Worm (Caenorhabditis elegans) whole organism, L1 larva: ENCODE results near the gene arl-8.
"Not testable (repeated sequence)": the region's sequence is repeated elsewhere in the genome, so short reads cannot be mapped to it uniquely, and the experiment has no call there.

Experiments
- C04F5.9 ChIP-seq: sonication (generic microtip); optimal IDR thresholded peaks from 2 replicates; lab custom pipeline; 2016; ENCODE audit warnings: missing genetic modification characterization, missing compliant biosample characterization
- C16A3.4 ChIP-seq: fragments of 150-350 bp; optimal IDR thresholded peaks from 2 replicates; lab custom pipeline; 2014; ENCODE audit warnings: missing biosample characterization, missing genetic modification characterization
- C34B4.2 ChIP-seq: sonication (generic microtip); optimal IDR thresholded peaks from 2 replicates; lab custom pipeline; 2017; ENCODE audit warnings: mild to moderate bottlenecking, missing genetic modification characterization, missing compliant biosample characterization
- F16B12.6 ChIP-seq: fragments of 150-350 bp; optimal IDR thresholded peaks from 2 replicates; lab custom pipeline; 2014; ENCODE audit warnings: missing biosample characterization, missing genetic modification characterization
- Y116A8C.19 ChIP-seq: sonication (generic microtip); optimal IDR thresholded peaks from 2 replicates; lab custom pipeline; 2016; ENCODE audit warnings: missing compliant biosample characterization, missing genetic modification characterization, borderline replicate concordance
- aly-2 ChIP-seq: fragments of 150-350 bp; optimal IDR thresholded peaks from 2 replicates; lab custom pipeline; 2014; ENCODE audit warnings: missing biosample characterization, missing genetic modification characterization
- ama-1 ChIP-seq: fragments of 150-350 bp; optimal IDR thresholded peaks from 2 replicates; lab custom pipeline; 2014
- blmp-1 ChIP-seq: fragments of 150-350 bp; optimal IDR thresholded peaks from 2 replicates; lab custom pipeline; 2014; ENCODE audit warnings: missing biosample characterization, missing genetic modification characterization
- ceh-90 ChIP-seq: sonication (generic microtip); optimal IDR thresholded peaks from 2 replicates; lab custom pipeline; 2016; ENCODE audit warnings: missing genetic modification characterization, missing compliant biosample characterization
- ces-1 ChIP-seq: fragments of 150-350 bp; optimal IDR thresholded peaks from 2 replicates; lab custom pipeline; 2014; ENCODE audit warnings: missing biosample characterization, missing genetic modification reagents, missing genetic modification characterization
- dpl-1 ChIP-seq, 3 experiments: fragments of 150-350 bp in 2 of 3; sonication (generic microtip) in 1 of 3; optimal IDR thresholded peaks; 2 replicates each; lab custom pipeline; 2014 to 2017; ENCODE audit warnings: missing biosample characterization in 3 of 3, missing genetic modification characterization in 3 of 3, missing genetic modification reagents in 3 of 3
- efl-1 ChIP-seq, 4 experiments: fragments of 150-350 bp; optimal IDR thresholded peaks in 3 of 4; peaks in 1 of 4; 1 replicate in 1 of 4; 2 replicates in 3 of 4; lab custom pipeline; 2014; ENCODE audit warnings: missing biosample characterization in 2 of 4, missing genetic modification characterization in 2 of 4, missing genetic modification reagents in 2 of 4
- efl-3 ChIP-seq: fragments of 200-800 bp; sonication (Bioruptor generic); optimal IDR thresholded peaks from 2 replicates; lab custom pipeline; 2018; ENCODE audit warnings: mild to moderate bottlenecking, missing genetic modification characterization, missing compliant biosample characterization
- egl-13 ChIP-seq: sonication (generic microtip); optimal IDR thresholded peaks from 2 replicates; lab custom pipeline; 2016; ENCODE audit warnings: missing genotype, missing genetic modification reagents, missing genetic modification characterization, missing compliant biosample characterization
- elt-2 ChIP-seq: sonication (generic microtip); optimal IDR thresholded peaks from 2 replicates; lab custom pipeline; 2016; ENCODE audit warnings: missing genetic modification characterization, mild to moderate bottlenecking, inconsistent platforms, missing compliant biosample characterization, missing genetic modification reagents
- elt-3 ChIP-seq, 6 experiments: fragments of 150-350 bp in 1 of 6; sonication (generic microtip); optimal IDR thresholded peaks; 2 replicates each; lab custom pipeline; 2017 to 2018; ENCODE audit warnings: missing biosample characterization in 6 of 6, missing genetic modification characterization in 6 of 6, inconsistent platforms in 1 of 6
- fkh-8 ChIP-seq: sonication (generic microtip); optimal IDR thresholded peaks from 2 replicates; lab custom pipeline; 2016; ENCODE audit warnings: mild to moderate bottlenecking, missing genetic modification characterization, missing compliant biosample characterization
- jun-1 ChIP-seq: fragments of 150-350 bp; optimal IDR thresholded peaks from 2 replicates; lab custom pipeline; 2014; ENCODE audit warnings: missing biosample characterization, missing genetic modification reagents, missing genetic modification characterization
- lin-13 ChIP-seq: fragments of 150-350 bp; optimal IDR thresholded peaks from 2 replicates; lab custom pipeline; 2014; ENCODE audit warnings: missing biosample characterization, missing genetic modification reagents, missing genetic modification characterization
- lin-14 ChIP-seq: fragments of 200-800 bp; sonication (Bioruptor generic); optimal IDR thresholded peaks from 2 replicates; lab custom pipeline; 2018; ENCODE audit warnings: mild to moderate bottlenecking, missing genetic modification characterization, moderate library complexity, missing compliant biosample characterization
- lir-3 ChIP-seq: sonication (generic microtip); optimal IDR thresholded peaks from 2 replicates; lab custom pipeline; 2016; ENCODE audit warnings: mild to moderate bottlenecking, missing genetic modification characterization, moderate library complexity, missing compliant biosample characterization; ENCODE audit not compliant: poor library complexity
- lsy-2 ChIP-seq, 2 experiments: fragments of 150-350 bp; optimal IDR thresholded peaks; 2 replicates each; lab custom pipeline; 2014; ENCODE audit warnings: missing biosample characterization in 2 of 2, missing genetic modification characterization in 2 of 2
- mdl-1 ChIP-seq, 2 experiments: fragments of 150-350 bp; optimal IDR thresholded peaks; 2 replicates each; lab custom pipeline; 2014 to 2017; ENCODE audit warnings: missing biosample characterization in 2 of 2, missing genetic modification characterization in 2 of 2, inconsistent platforms in 1 of 2
- mep-1 ChIP-seq: fragments of 150-350 bp; optimal IDR thresholded peaks from 2 replicates; lab custom pipeline; 2014; ENCODE audit warnings: missing biosample characterization, missing genetic modification characterization
- nhr-11 ChIP-seq: fragments of 150-350 bp; optimal IDR thresholded peaks from 2 replicates; lab custom pipeline; 2014; ENCODE audit warnings: missing biosample characterization, missing genetic modification characterization
- nhr-19 ChIP-seq: fragments of 200-800 bp; sonication (Bioruptor generic); conservative IDR thresholded peaks from 2 replicates; pipeline ENCODE4 v1.3.6; 2022; ENCODE audit warnings: missing genetic modification characterization, missing compliant biosample characterization
- nhr-20 ChIP-seq: sonication (generic microtip); optimal IDR thresholded peaks from 2 replicates; lab custom pipeline; 2016; ENCODE audit warnings: mild to moderate bottlenecking, missing genetic modification characterization, missing compliant biosample characterization
- nhr-71 ChIP-seq: sonication (generic microtip); optimal IDR thresholded peaks from 2 replicates; lab custom pipeline; 2016; ENCODE audit warnings: mild to moderate bottlenecking, missing genetic modification characterization, moderate library complexity, missing compliant biosample characterization
- nhr-76 ChIP-seq: sonication (generic microtip); optimal IDR thresholded peaks from 2 replicates; lab custom pipeline; 2017; ENCODE audit warnings: missing biosample characterization, missing genetic modification characterization
- nhr-90 ChIP-seq: sonication (generic microtip); optimal IDR thresholded peaks from 2 replicates; lab custom pipeline; 2016; ENCODE audit warnings: mild to moderate bottlenecking, missing genetic modification characterization, missing compliant biosample characterization; ENCODE audit not compliant: poor library complexity
- pag-3 ChIP-seq: sonication (generic microtip); optimal IDR thresholded peaks from 2 replicates; lab custom pipeline; 2017; ENCODE audit warnings: missing genetic modification characterization, mild to moderate bottlenecking, missing compliant biosample characterization, antibody characterized with exemption, borderline replicate concordance; ENCODE audit not compliant: insufficient read depth
- rnt-1 ChIP-seq: sonication (generic microtip); optimal IDR thresholded peaks from 2 replicates; lab custom pipeline; 2016; ENCODE audit warnings: mild to moderate bottlenecking, missing genetic modification characterization, moderate library complexity, missing compliant biosample characterization
- skn-1 ChIP-seq: fragments of 150-350 bp; optimal IDR thresholded peaks from 2 replicates; lab custom pipeline; 2014; ENCODE audit warnings: missing biosample characterization, missing genetic modification characterization
- snu-23 ChIP-seq: sonication (generic microtip); optimal IDR thresholded peaks from 2 replicates; lab custom pipeline; 2016; ENCODE audit warnings: missing genetic modification characterization, missing compliant biosample characterization
- swsn-7 ChIP-seq: sonication (generic microtip); optimal IDR thresholded peaks from 2 replicates; lab custom pipeline; 2016; ENCODE audit warnings: missing genetic modification characterization, missing compliant biosample characterization
- tbx-2 ChIP-seq: sonication (generic microtip); optimal IDR thresholded peaks from 2 replicates; lab custom pipeline; 2016; ENCODE audit warnings: missing genetic modification characterization, missing compliant biosample characterization
- xbp-1 ChIP-seq: sonication (generic microtip); optimal IDR thresholded peaks from 2 replicates; lab custom pipeline; 2016; ENCODE audit warnings: missing genetic modification characterization, missing compliant biosample characterization
- zip-4 ChIP-seq: fragments of 200-800 bp; sonication (Bioruptor generic); optimal IDR thresholded peaks from 2 replicates; lab custom pipeline; 2018; ENCODE audit warnings: mild to moderate bottlenecking, missing genetic modification characterization, moderate library complexity, missing compliant biosample characterization

Gene arl-8

DNA sequence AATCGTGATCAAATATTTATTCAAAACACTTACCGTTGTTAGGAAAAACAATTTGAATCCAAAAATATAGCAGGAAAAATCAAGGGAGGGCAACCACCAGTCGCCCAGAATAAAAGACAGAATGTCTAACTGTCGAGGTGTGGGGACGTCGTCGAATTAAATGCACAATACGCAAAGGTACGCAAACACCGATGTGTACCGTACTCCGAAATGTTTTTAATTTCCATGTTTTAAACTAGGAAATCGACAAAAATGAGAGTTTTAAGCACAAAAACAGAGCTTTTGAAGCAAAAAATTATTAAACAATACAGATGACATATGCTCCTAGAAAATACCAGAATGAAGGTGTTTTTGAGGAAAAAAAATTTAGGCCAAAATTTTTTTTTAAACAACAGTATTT lies 23.5 kb upstream of the arl-8 start, which contains the start of gene Y57G11C.51:
Y57G11C.51 (minus strand) TSS at position 101 of the 400 bp plus-strand sequence.
- not testable (repeated sequence) for TF ChIP-seq nhr-11 (tag; lab: Kevin White, UChicago); lin-13 (GFP tag; lab: Kevin White, UChicago); efl-3

DNA sequence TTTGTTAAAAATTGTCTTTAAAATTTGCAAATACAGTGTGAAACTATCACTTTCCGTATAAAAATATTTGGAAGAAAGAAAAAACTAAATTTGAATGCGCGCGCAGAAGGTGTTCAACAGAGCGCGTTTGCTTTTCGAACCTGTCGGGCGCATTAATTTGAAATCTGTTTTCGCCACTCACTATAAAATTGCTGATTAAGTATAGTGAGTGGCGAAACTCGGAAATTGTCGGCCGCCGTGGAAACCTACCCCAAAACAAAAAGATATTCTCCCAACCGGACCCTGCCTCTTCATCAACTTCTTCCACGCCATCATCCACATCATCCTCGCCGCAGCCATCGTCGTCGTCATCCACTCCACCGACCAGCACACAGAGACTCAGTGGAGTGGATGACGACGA lies 17.4 kb upstream of the arl-8 start:
- TF ChIP-seq efl-1 (optimal IDR thresholded peaks at IDR 0.05; lab: Kevin White, UChicago) (peak in 1 of 2 experiments; percentile 29), efl-1 (GFP tag; optimal IDR thresholded peaks at IDR 0.05 in 1 of 2; lab: Kevin White, UChicago) (peak in 1 of 2 experiments; percentile 8)

DNA sequence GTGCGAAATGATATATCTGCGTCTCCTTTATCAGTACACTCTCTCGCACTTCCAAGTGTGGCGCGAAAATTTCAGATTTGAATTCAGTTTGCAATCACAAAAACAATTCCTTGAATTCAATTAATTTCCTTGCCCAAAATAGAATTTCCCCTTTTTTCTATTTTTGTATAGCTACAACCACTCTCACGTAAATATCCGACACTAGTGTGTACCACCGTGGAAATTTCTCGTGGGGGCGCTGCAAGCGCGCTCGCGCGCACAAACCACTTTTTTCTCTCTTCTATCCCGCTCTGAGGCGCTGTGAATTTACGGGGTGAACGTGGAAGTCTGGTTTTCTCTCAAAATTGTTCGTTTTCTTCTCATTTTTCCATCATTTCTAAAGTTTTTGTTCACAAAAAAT lies 16.4 kb upstream of the arl-8 start, which contains the start of gene Y57G11C.8:
Y57G11C.8 (plus strand) TSS at position 301 of the 400 bp plus-strand sequence.
- no peak for TF ChIP-seq efl-3
- no peak for TF ChIP-seq nhr-19 (GFP tag; lab: Robert Waterston, UW)
- TF ChIP-seq aly-2, result no peak
- TF ChIP-seq nhr-71, result no peak
- TF ChIP-seq xbp-1 (tag; lab: Kevin White, UChicago), result no peak
- no peak for TF ChIP-seq ces-1
- no peak for TF ChIP-seq lir-3 (tag; lab: Kevin White, UChicago)
- no peak for TF ChIP-seq pag-3 (tag; lab: Kevin White, UChicago)
- no peak for TF ChIP-seq C04F5.9

DNA sequence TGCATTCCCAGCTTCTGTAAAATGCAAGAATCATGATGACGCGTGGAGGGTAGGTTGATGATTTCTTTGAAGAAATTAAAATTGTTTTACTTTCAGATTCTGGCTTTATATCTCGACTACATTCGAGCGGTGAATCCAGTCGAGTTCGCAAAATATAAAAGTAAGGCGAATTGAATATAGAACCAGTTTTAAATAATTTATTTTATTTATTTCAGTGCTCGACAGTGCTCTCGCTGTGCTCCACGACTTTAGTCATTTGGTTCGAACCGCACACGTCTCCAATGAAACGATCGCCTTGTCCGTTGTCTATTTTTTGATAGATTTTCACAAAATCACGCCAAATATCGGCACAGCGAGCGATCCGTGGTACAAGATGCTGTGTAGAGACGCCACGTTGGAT lies 15.7 kb upstream of the arl-8 start, which contains the start of gene Y57G11C.1130:
Y57G11C.1130 (plus strand) TSS at position 301 of the 400 bp plus-strand sequence.
- TF ChIP-seq swsn-7 (tag; lab: Kevin White, UChicago), result no peak
- TF ChIP-seq zip-4 (GFP tag; lab: Kevin White, UChicago), result no peak
- TF ChIP-seq xbp-1 (tag; lab: Kevin White, UChicago), result no peak

DNA sequence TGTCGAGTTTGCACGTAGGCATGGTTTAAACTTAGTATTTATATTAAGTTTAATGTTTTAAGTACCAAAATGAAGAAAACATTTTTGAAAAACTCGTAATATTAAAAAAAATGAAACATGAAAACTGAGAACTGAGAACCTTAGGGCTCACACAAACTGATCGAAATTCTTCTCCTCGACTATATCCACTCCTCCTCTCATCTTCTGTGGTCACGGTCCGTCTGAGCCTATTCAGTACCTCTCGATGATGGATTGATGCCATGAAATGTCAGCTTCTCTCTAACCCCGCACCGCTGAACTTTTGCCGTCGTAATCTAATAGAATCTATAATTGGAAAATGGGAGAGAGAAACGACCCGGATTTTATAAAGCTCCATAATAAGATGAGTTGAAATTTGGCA lies 13.5 kb upstream of the arl-8 start, which contains the start of gene nlp-56:
nlp-56 (minus strand) TSS at position 257 of the 400 bp plus-strand sequence.
- no peak for TF ChIP-seq elt-3 (tag; optimal IDR thresholded peaks at IDR 0.05; lab: Kevin White, UChicago)
- no peak for TF ChIP-seq F16B12.6 (tag; lab: Kevin White, UChicago)
- no peak for TF ChIP-seq skn-1 (tag; lab: Kevin White, UChicago)
- TF ChIP-seq fkh-8 (tag; lab: Kevin White, UChicago), result no peak

DNA sequence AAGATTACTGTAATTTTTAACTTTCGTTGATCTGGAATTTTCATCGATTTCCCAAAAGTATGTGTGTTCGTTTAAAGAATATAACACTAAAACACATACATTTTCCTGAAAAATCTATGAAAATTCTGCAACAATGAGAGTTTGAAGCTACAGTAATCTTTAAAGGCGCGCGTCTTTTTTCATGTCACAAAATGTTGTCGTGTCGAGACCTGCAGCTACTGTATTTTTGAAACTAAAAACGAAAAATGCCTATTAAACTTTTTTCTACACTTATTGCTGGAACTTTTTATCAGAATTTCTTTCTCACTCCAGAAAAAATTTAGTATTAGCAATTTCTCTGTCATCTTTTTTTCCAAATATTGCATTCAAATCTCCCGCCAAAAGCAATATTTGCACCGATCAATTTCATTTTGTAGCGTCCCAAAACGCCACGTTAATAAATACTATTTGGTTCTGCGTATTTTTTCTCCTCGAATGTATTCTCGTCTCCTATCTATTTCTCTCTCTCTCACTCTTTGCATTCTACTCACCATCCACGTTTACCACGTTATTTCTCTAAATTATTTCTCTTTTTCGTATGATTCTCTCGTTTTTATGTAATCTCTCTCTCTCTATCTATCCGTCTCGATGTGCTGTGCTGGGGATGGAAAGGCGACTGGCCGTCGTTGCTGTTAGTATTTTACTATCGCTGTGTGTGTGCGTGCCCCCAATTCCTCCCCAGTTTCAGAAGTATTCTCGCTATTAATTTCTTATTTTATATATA lies 11.4 kb upstream of the arl-8 start, which contains the start of gene melo-1:
melo-1 (plus strand) TSS at position 658 of the 763 bp plus-strand sequence.
- TF ChIP-seq jun-1 (no peak), mdl-1 (tag; optimal IDR thresholded peaks at IDR 0.05; lab: Kevin White, UChicago) (peak in 1 of 2 experiments; percentile 37), Y116A8C.19 (tag; lab: Kevin White, UChicago) (no peak), tbx-2 (tag; lab: Kevin White, UChicago) (peak; percentile 44), dpl-1 (GFP tag; optimal IDR thresholded peaks at IDR 0.05; lab: Kevin White, UChicago) (peak; percentile 31 to 52 (median 36)), nhr-20 (tag; lab: Kevin White, UChicago) (peak; percentile 63), C16A3.4 (tag; lab: Kevin White, UChicago) (no peak), nhr-19 (GFP tag; lab: Robert Waterston, UW) (peak; percentile 27), C34B4.2 (tag; lab: Kevin White, UChicago) (no peak), lsy-2 (tag; optimal IDR thresholded peaks at IDR 0.05; lab: Kevin White, UChicago) (peak; percentile 62 to 73), ama-1 (lab: Kevin White, UChicago) (no peak), egl-13 (tag; lab: Kevin White, UChicago) (no peak), aly-2 (peak; percentile 32), nhr-90 (tag; lab: Kevin White, UChicago) (peak; percentile 26), ceh-90 (tag; lab: Kevin White, UChicago) (no peak), blmp-1 (tag; lab: Kevin White, UChicago) (peak; percentile 43), snu-23 (GFP tag; lab: Kevin White, UChicago) (peak; percentile 81), rnt-1 (peak; percentile 30), xbp-1 (tag; lab: Kevin White, UChicago) (peak; percentile 46), nhr-76 (no peak), efl-1 (optimal IDR thresholded peaks at IDR 0.05; lab: Kevin White, UChicago) (peak; percentile 75 to 87), efl-1 (GFP tag; optimal IDR thresholded peaks at IDR 0.05 in 1 of 2; lab: Kevin White, UChicago) (peak; percentile 46 to 93), zip-4 (GFP tag; lab: Kevin White, UChicago) (no peak), mep-1 (tag; lab: Kevin White, UChicago) (peak; percentile 81), swsn-7 (tag; lab: Kevin White, UChicago) (peak; percentile 76), elt-2 (peak; percentile 33), lin-14 (peak; percentile 77)
